Fruit fly (Drosophila melanogaster) whole organism, adult: ENCODE results near the gene 5-HT2A.

Source experiments
- CG11617 ChIP-seq: fragments of 200-800 bp; sonication (Bioruptor generic); optimal IDR thresholded peaks from 2 replicates; lab custom pipeline; 2017; ENCODE audit warnings: mild to moderate bottlenecking, missing biosample characterization, missing genetic modification reagents, missing genetic modification characterization
- CG14711 ChIP-seq: fragments of 200-800 bp; sonication (Bioruptor generic); optimal IDR thresholded peaks from 2 replicates; lab custom pipeline; 2018; ENCODE audit warnings: missing biosample characterization, mild to moderate bottlenecking, missing genetic modification characterization, moderate library complexity
- CG7101 ChIP-seq: fragments of 200-800 bp; sonication (Bioruptor generic); optimal IDR thresholded peaks from 2 replicates; lab custom pipeline; 2018; ENCODE audit warnings: missing biosample characterization, mild to moderate bottlenecking, missing genetic modification characterization, moderate library complexity
- Clk ChIP-seq: fragments of 200-800 bp; sonication (Bioruptor generic); optimal IDR thresholded peaks from 2 replicates; lab custom pipeline; 2017; ENCODE audit warnings: missing biosample characterization, missing genetic modification characterization
- Crg-1 ChIP-seq: fragments of 200-800 bp; sonication (Bioruptor generic); optimal IDR thresholded peaks from 2 replicates; lab custom pipeline; 2016; ENCODE audit warnings: missing biosample characterization, missing genetic modification characterization
- cic ChIP-seq: fragments of 200-800 bp; sonication (Bioruptor generic); optimal IDR thresholded peaks from 2 replicates; lab custom pipeline; 2017; ENCODE audit warnings: missing biosample characterization, mild to moderate bottlenecking, missing genetic modification characterization, moderate library complexity
- cnc ChIP-seq, 2 experiments: fragments of >200 bp; optimal IDR thresholded peaks; 2 replicates each; lab custom pipeline; 2017
- kay ChIP-seq: fragments of 200-800 bp; sonication (Bioruptor generic); peaks from one replicate; lab custom pipeline; 2016; ENCODE audit warnings: missing biosample characterization, missing genetic modification characterization, borderline replicate concordance

DNA sequence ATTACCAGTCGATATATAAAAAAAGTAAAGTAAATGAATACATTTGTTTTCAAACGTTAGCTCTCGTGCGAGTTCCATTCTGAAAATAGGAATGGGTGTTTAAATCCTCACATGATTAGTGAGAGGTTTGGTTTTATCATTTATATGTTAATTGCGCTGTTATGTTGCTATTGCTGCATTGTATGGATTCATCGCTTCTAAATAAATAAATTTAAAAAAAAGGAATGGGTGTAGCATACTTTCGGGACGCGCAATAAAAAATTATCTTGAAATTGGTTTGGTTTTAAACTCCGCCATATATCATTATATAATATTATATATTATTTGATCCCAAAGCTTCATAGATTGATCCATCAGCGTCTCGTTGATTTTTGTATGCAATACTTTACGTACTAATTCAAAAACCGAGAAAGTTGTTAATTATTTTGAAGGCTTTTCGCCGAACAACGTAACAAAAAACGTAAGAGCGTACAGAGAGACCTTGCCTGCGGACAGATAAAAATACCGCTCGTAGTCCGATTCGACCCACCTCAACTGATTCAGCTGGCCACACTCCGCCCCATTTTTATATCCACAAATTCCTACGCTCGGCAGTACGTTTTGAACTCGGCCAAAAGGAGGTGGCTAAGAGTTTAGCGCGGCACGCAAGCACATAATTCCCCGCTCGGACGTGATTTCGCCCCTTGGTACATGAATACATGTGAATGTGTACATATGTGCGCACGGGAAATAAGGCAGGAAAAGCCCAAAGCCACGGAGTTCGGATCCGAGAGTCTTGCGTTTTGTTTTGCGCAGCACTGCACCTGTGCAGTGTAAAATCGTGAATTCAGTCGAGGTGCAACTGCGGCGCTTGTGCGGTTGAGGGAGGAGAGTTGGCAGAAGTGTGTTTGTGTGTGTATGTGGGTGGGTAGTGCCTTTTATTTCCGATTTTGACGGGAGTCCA is 46.6 kb downstream of the 5-HT2A start, which contains the start of gene smash:
- no peak for TF ChIP-seq Crg-1
- no peak for TF ChIP-seq Clk
- peak; percentile 80 for TF ChIP-seq CG11617
- peak; percentile 52 for TF ChIP-seq CG7101 (tag; lab: Kevin White, UChicago)
- TF ChIP-seq CG14711 (tag; lab: Kevin White, UChicago), result peak; percentile 15
- peak; percentile 82 for TF ChIP-seq cic (GFP tag; lab: Kevin White, UChicago)
- no peak for TF ChIP-seq cnc (optimal IDR thresholded peaks at IDR 0.05; lab: Kevin White, UChicago)
- TF ChIP-seq kay, result peak; percentile 40
